Worm (Caenorhabditis elegans) whole organism, L3 larva: ENCODE measurements around the gene F37A8.1.

Experiments
- aly-2 ChIP-seq: fragments of 150-350 bp; optimal IDR thresholded peaks from 2 replicates; lab custom pipeline; 2014; ENCODE audit warnings: missing biosample characterization, missing genetic modification characterization
- ama-1 ChIP-seq: fragments of 150-350 bp; optimal IDR thresholded peaks from 2 replicates; lab custom pipeline; 2018
- elt-1 ChIP-seq: fragments of 150-350 bp; optimal IDR thresholded peaks from 2 replicates; lab custom pipeline; 2014; ENCODE audit warnings: missing biosample characterization, missing genetic modification characterization
- elt-2 ChIP-seq: sonication (generic microtip); optimal IDR thresholded peaks from 2 replicates; lab custom pipeline; 2016; ENCODE audit warnings: missing genetic modification reagents, mild to moderate bottlenecking, missing genetic modification characterization, missing compliant biosample characterization
- fkh-10 ChIP-seq: sonication (generic microtip); optimal IDR thresholded peaks from 2 replicates; lab custom pipeline; 2017; ENCODE audit warnings: missing biosample characterization, missing genetic modification reagents, missing genetic modification characterization
- hmg-11 ChIP-seq: sonication (generic microtip); optimal IDR thresholded peaks from 2 replicates; lab custom pipeline; 2016; ENCODE audit warnings: missing genetic modification characterization, missing compliant biosample characterization
- mdl-1 ChIP-seq: fragments of 150-350 bp; optimal IDR thresholded peaks from 2 replicates; lab custom pipeline; 2014; ENCODE audit warnings: missing biosample characterization, missing genetic modification characterization
- nhr-12 ChIP-seq: fragments of 150-350 bp; optimal IDR thresholded peaks from 2 replicates; lab custom pipeline; 2014; ENCODE audit warnings: missing biosample characterization, missing genetic modification characterization
- nhr-43 ChIP-seq: sonication (generic microtip); optimal IDR thresholded peaks from 2 replicates; lab custom pipeline; 2016; ENCODE audit warnings: mild to moderate bottlenecking, missing genetic modification characterization, missing compliant biosample characterization; ENCODE audit not compliant: poor library complexity, severe bottlenecking
- nhr-76 ChIP-seq: fragments of 150-350 bp; sonication (generic microtip); optimal IDR thresholded peaks from 5 replicates; lab custom pipeline; 2014; ENCODE audit warnings: missing biosample characterization, missing genetic modification characterization
- nhr-77 ChIP-seq: fragments of 150-350 bp; optimal IDR thresholded peaks from 2 replicates; lab custom pipeline; 2014; ENCODE audit warnings: missing biosample characterization, missing genetic modification characterization
- pqm-1 ChIP-seq: fragments of 150-350 bp; optimal IDR thresholded peaks from 2 replicates; lab custom pipeline; 2017; ENCODE audit warnings: missing biosample characterization, missing genetic modification characterization, inconsistent platforms
- sea-2 ChIP-seq: fragments of 150-350 bp; sonication (generic microtip); optimal IDR thresholded peaks from 4 replicates; lab custom pipeline; 2014; ENCODE audit warnings: missing biosample characterization, missing genetic modification reagents, missing genetic modification characterization
- snpc-4 ChIP-seq: fragments of 150-350 bp; optimal IDR thresholded peaks from 2 replicates; lab custom pipeline; 2014; ENCODE audit warnings: missing biosample characterization, missing genetic modification characterization

DNA sequence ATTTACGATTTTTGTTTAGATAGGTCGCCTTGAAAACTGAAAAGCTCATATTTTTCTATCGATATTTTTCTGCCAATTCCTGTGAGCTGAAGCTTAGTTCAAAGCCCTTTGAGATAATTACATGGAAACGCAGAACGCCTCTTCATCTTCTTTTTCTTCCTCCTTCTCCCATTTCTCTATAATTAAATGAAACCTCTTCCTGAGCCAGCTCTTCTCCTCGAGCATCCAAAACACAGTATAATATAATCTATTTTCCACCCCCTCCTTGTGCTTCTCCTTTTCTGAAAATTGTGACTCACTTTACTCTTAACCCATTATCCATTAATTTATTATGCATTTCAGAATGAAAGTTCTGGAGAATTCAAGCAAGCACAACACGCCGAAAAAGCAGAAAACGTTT, 28.1 kb downstream of the F37A8.1 start, which contains the start of gene F37A8.5:
- TF ChIP-seq mdl-1 (tag; lab: Kevin White, UChicago), result no peak
- no peak for TF ChIP-seq elt-2 (tag; lab: Kevin White, UChicago)
- no peak for TF ChIP-seq elt-1 (tag; lab: Kevin White, UChicago)
- TF ChIP-seq nhr-43 (tag; lab: Kevin White, UChicago), result no peak
- TF ChIP-seq aly-2 (tag; lab: Kevin White, UChicago), result no peak
- TF ChIP-seq snpc-4 (tag; lab: Kevin White, UChicago), result no peak
- no peak for TF ChIP-seq fkh-10 (GFP tag; lab: Kevin White, UChicago)
- no peak for TF ChIP-seq ama-1 (lab: Kevin White, UChicago)
- no peak for TF ChIP-seq pqm-1
- TF ChIP-seq nhr-12 (tag; lab: Kevin White, UChicago), result no peak
- TF ChIP-seq nhr-76 (tag; lab: Kevin White, UChicago), result no peak
- TF ChIP-seq sea-2 (GFP tag; lab: Kevin White, UChicago), result no peak
- no peak for TF ChIP-seq hmg-11 (tag; lab: Kevin White, UChicago)
- no peak for TF ChIP-seq nhr-77 (tag; lab: Kevin White, UChicago)
